Worm (Caenorhabditis elegans): ENCODE data around the gene bath-23.

Gene bath-23

ce11 chrII:3368097-3368496 lies 3.0 kb upstream of the bath-23 start, which contains the start of gene Y49F6C.7:
TSS of gene Y49F6C.7 (minus strand) at chrII:3368197.
- TF ChIP-seq ceh-9 (tag; optimal IDR thresholded peaks at IDR 0.05): no peak
- TF ChIP-seq ceh-30 (tag; optimal IDR thresholded peaks at IDR 0.05): no peak
- TF ChIP-seq lim-6 (tag; optimal IDR thresholded peaks at IDR 0.05): no peak
- no peak for TF ChIP-seq nfya-1 (tag; optimal IDR thresholded peaks at IDR 0.05)
- TF ChIP-seq zip-5 (tag; optimal IDR thresholded peaks at IDR 0.05): no peak
- no peak for TF ChIP-seq hlh-15 (tag; optimal IDR thresholded peaks at IDR 0.05)
- no peak for TF ChIP-seq sox-2 (GFP tag; IDR thresholded peaks at IDR 0.05)

ce11 chrII:3370061-3370460 lies 1.0 kb upstream of the bath-23 start, which contains the start of gene Y49F6C.8:
TSS of gene Y49F6C.8 (minus strand) at chrII:3370111.
- TF ChIP-seq ahr-1 (tag; optimal IDR thresholded peaks at IDR 0.05): no peak
- peak; percentile 96 for TF ChIP-seq nfya-1 (tag; optimal IDR thresholded peaks at IDR 0.05)

- TF ChIP-seq nhr-232 (tag; optimal IDR thresholded peaks at IDR 0.05) (no peak), dmd-4 (tag; optimal IDR thresholded peaks at IDR 0.05; ENCODE audit: borderline replicate concordance) (no peak), tbx-7 (tag; optimal IDR thresholded peaks at IDR 0.05) (no peak), C08G9.2 (tag; optimal IDR thresholded peaks at IDR 0.05) (no peak), hlh-15 (tag; optimal IDR thresholded peaks at IDR 0.05) (no peak), che-1 (tag; optimal IDR thresholded peaks at IDR 0.05) (no peak), sox-2 (GFP tag; IDR thresholded peaks at IDR 0.05) (no peak), fkh-10 (GFP tag; optimal IDR thresholded peaks at IDR 0.05) (no peak), ets-4 (tag; optimal IDR thresholded peaks at IDR 0.05) (no peak), ceh-24 (tag; optimal IDR thresholded peaks at IDR 0.05) (no peak), unc-42 (tag; optimal IDR thresholded peaks at IDR 0.05) (peak; percentile 43), ceh-48 (tag; optimal IDR thresholded peaks at IDR 0.05) (peak; percentile 96), F13H6.1 (tag; optimal IDR thresholded peaks at IDR 0.05) (no peak), nfya-1 (tag; optimal IDR thresholded peaks at IDR 0.05) (peak; percentile 43), K09A11.1 (tag; optimal IDR thresholded peaks at IDR 0.05; ENCODE audit: insufficient read depth) (no peak), hlh-30 (tag; optimal IDR thresholded peaks at IDR 0.05; ENCODE audit: insufficient read depth) (no peak), hlh-6 (tag; optimal IDR thresholded peaks at IDR 0.05) (no peak), elt-2 (tag; optimal IDR thresholded peaks at IDR 0.05) (no peak), ceh-31 (tag; optimal IDR thresholded peaks at IDR 0.05) (peak; percentile 24)
These were observed 2.8 kb downstream of the bath-23 start for ce11 chrII:3373875-3374274.

- no peak for TF ChIP-seq ceh-34 (tag; optimal IDR thresholded peaks at IDR 0.05)
- TF ChIP-seq ceh-48 (tag; optimal IDR thresholded peaks at IDR 0.05): no peak
- no peak for TF ChIP-seq fkh-10 (GFP tag; optimal IDR thresholded peaks at IDR 0.05)
- TF ChIP-seq C08G9.2 (tag; optimal IDR thresholded peaks at IDR 0.05): no peak
- no peak for TF ChIP-seq ceh-45 (GFP tag; IDR thresholded peaks at IDR 0.05)
- TF ChIP-seq mec-3 (tag; optimal IDR thresholded peaks at IDR 0.05; ENCODE audit: borderline replicate concordance): no peak
- no peak for TF ChIP-seq Y22D7AL.16 (tag; optimal IDR thresholded peaks at IDR 0.05)
- TF ChIP-seq elt-2 (tag; optimal IDR thresholded peaks at IDR 0.05): no peak
These were observed 3.7 kb downstream of the bath-23 start, which contains the start of gene bath-10 for ce11 chrII:3374779-3375178. TSS of gene bath-10 (plus strand) at chrII:3375079.

ce11 chrII:3375302-3375701 lies 4.2 kb downstream of the bath-23 start:
- TF ChIP-seq tbx-7 (tag; optimal IDR thresholded peaks at IDR 0.05) (no peak), syd-9 (tag; optimal IDR thresholded peaks at IDR 0.05) (no peak), rnt-1 (tag; optimal IDR thresholded peaks at IDR 0.05) (no peak), ceh-18 (tag; optimal IDR thresholded peaks at IDR 0.05) (no peak), tbx-2 (tag; optimal IDR thresholded peaks at IDR 0.05) (no peak), hlh-8 (tag; optimal IDR thresholded peaks at IDR 0.05) (no peak), sox-2 (GFP tag; IDR thresholded peaks at IDR 0.05) (no peak), elt-4 (tag; optimal IDR thresholded peaks at IDR 0.05) (no peak), ttx-3 (tag; optimal IDR thresholded peaks at IDR 0.05) (no peak), ceh-24 (tag; optimal IDR thresholded peaks at IDR 0.05) (no peak), ceh-2 (tag; optimal IDR thresholded peaks at IDR 0.05) (no peak), pax-1 (tag; optimal IDR thresholded peaks at IDR 0.05) (no peak), hlh-6 (tag; optimal IDR thresholded peaks at IDR 0.05) (no peak), C38D4.7 (GFP tag; optimal IDR thresholded peaks at IDR 0.05) (no peak), unc-55 (GFP tag; optimal IDR thresholded peaks at IDR 0.05) (no peak), pros-1 (tag; optimal IDR thresholded peaks at IDR 0.05) (no peak), dmd-4 (tag; optimal IDR thresholded peaks at IDR 0.05; ENCODE audit: borderline replicate concordance) (no peak)
